Worm (Caenorhabditis elegans): Measurements from ENCODE around the gene plrg-1.

Gene plrg-1

DNA sequence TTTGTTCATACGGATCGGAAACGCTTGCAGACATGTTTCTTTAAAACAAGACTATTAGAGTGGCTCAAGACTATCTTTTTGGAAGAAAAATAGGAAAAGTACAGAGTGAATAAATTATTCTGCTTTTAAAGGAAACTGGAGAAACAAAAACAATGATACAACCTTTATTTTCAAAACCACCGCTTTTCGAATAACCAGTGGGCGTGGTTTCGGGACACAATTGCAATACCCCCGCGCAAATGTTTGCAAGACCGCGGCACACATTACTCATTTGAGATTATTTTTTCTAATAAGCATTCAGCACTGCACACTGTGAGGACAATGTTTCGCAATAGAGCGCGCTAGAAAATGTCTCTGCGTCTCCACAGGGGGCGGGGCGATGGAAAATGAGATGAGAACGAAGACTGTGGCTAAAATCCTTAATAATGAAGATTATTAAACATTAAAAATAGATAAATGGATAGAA, at the start of gene plrg-1 (continued):
- peak; percentile 27 for TF ChIP-seq somi-1 (GFP tag; optimal IDR thresholded peaks at IDR 0.05)
- no peak for TF ChIP-seq hlh-12 (tag; optimal IDR thresholded peaks at IDR 0.05)
- no peak for TF ChIP-seq aptf-3 (GFP tag; IDR thresholded peaks at IDR 0.05)
- peak; percentile 74 for TF ChIP-seq lsl-1 (GFP tag; optimal IDR thresholded peaks at IDR 0.05)
- TF ChIP-seq hrde-1 (tag; optimal IDR thresholded peaks at IDR 0.05; ENCODE audit: borderline replicate concordance): peak; percentile 28
- TF ChIP-seq chd-7 (tag; optimal IDR thresholded peaks at IDR 0.05): peak; percentile 74
- peak; percentile 82 for TF ChIP-seq snpc-1.3 (tag; optimal IDR thresholded peaks at IDR 0.05; ENCODE audit: insufficient read depth)
- peak; percentile 84 for TF ChIP-seq lin-40 (tag; optimal IDR thresholded peaks at IDR 0.05)
- peak; percentile 60; the same call in 1 of the 2 replicates for TF ChIP-seq egrh-3 (GFP tag; IDR thresholded peaks at IDR 0.05)
- 0 out of 2 replicates have a peak, but pooled peaks have one; percentile 74 for TF ChIP-seq Y79H2A.3 (GFP tag; conservative IDR thresholded peaks at IDR 0.05)
- 0 out of 2 replicates have a peak, but pooled peaks have one; percentile 48 for TF ChIP-seq Y53F4B.3 (GFP tag; IDR thresholded peaks at IDR 0.05)
- peak; percentile 20 to 60 for TF ChIP-seq rec-8 (tag; optimal IDR thresholded peaks at IDR 0.05)
- no peak for TF ChIP-seq T26A5.8 (tag; optimal IDR thresholded peaks at IDR 0.05)
- peak; percentile 39 for TF ChIP-seq F22D6.2 (tag; optimal IDR thresholded peaks at IDR 0.05)
- peak; percentile 62 for TF ChIP-seq T07F8.4 (tag; optimal IDR thresholded peaks at IDR 0.05)
- TF ChIP-seq zfh-2 (GFP tag; conservative IDR thresholded peaks at IDR 0.05): peak; percentile 69
- TF ChIP-seq hsf-1 (GFP tag; IDR thresholded peaks at IDR 0.05): peak; percentile 78
- TF ChIP-seq F55B11.4 (tag; optimal IDR thresholded peaks at IDR 0.05; ENCODE audit: borderline replicate concordance, insufficient read depth): no peak
- TF ChIP-seq nfya-1 (tag; optimal IDR thresholded peaks at IDR 0.05; ENCODE audit: borderline replicate concordance, insufficient read depth): no peak
- TF ChIP-seq attf-6 (GFP tag; IDR thresholded peaks at IDR 0.05): peak; percentile 68; the same call in 1 of the 2 replicates
- TF ChIP-seq ceh-27 (GFP tag; optimal IDR thresholded peaks at IDR 0.05): peak; percentile 92
- TF ChIP-seq madf-3 (GFP tag; IDR thresholded peaks at IDR 0.05): peak; percentile 89
- peak; percentile 73 for TF ChIP-seq ztf-18 (tag; optimal IDR thresholded peaks at IDR 0.05)
- peak; percentile 40 for TF ChIP-seq nhr-90 (tag; optimal IDR thresholded peaks at IDR 0.05)
- TF ChIP-seq let-607 (tag; optimal IDR thresholded peaks at IDR 0.05): peak; percentile 34 to 70
- TF ChIP-seq nhr-179 (tag; optimal IDR thresholded peaks at IDR 0.05): no peak
- peak; percentile 90 for TF ChIP-seq mcd-1 (GFP tag; IDR thresholded peaks at IDR 0.05)
- no peak for TF ChIP-seq B0261.1 (tag; optimal IDR thresholded peaks at IDR 0.05)
- TF ChIP-seq ceh-58 (GFP tag; IDR thresholded peaks at IDR 0.05): no peak
- peak; percentile 85 for TF ChIP-seq Y53G8AR.9 (GFP tag; conservative IDR thresholded peaks at IDR 0.05)
- no peak for TF ChIP-seq ceh-79 (tag; optimal IDR thresholded peaks at IDR 0.05)
- peak; percentile 28 for TF ChIP-seq xnd-1 (tag; optimal IDR thresholded peaks at IDR 0.05)
- TF ChIP-seq nhr-80 (tag; optimal IDR thresholded peaks at IDR 0.05): peak; percentile 91
- 0 out of 2 replicates have a peak, but pooled peaks have one; percentile 33 for TF ChIP-seq egl-18 (GFP tag; IDR thresholded peaks at IDR 0.05)
- peak; percentile 88 for TF ChIP-seq ceh-100 (GFP tag; IDR thresholded peaks at IDR 0.05)
- no peak for TF ChIP-seq unc-62 (GFP tag; optimal IDR thresholded peaks at IDR 0.05)
- peak; percentile 74 for TF ChIP-seq dpl-1 (GFP tag; optimal IDR thresholded peaks at IDR 0.05)
- peak; percentile 84 for TF ChIP-seq B0336.3 (GFP tag; IDR thresholded peaks at IDR 0.05)
- TF ChIP-seq lin-35 (GFP tag; optimal IDR thresholded peaks at IDR 0.05): peak in 1 of 3 experiments; percentile 76
- peak; percentile 47 for TF ChIP-seq rpc-1 (optimal IDR thresholded peaks at IDR 0.05)
- no peak for TF ChIP-seq rpc-1 (tag; optimal IDR thresholded peaks at IDR 0.05)
- TF ChIP-seq K12H6.12 (tag; optimal IDR thresholded peaks at IDR 0.05): peak; percentile 45
- peak; percentile 35 for TF ChIP-seq snpc-4 (GFP tag; optimal IDR thresholded peaks at IDR 0.05)
- peak; percentile 35 to 72 (median 70) for TF ChIP-seq snpc-4 (tag; optimal IDR thresholded peaks at IDR 0.05)
- TF ChIP-seq zim-3 (tag; optimal IDR thresholded peaks at IDR 0.05): no peak
- TF ChIP-seq F39B2.1 (GFP tag; IDR thresholded peaks at IDR 0.05): no peak
- peak; percentile 56; the same call in 1 of the 2 replicates for TF ChIP-seq Y56A3A.18 (GFP tag; IDR thresholded peaks at IDR 0.05)
- peak; percentile 86 for TF ChIP-seq hmg-1.2 (GFP tag; IDR thresholded peaks at IDR 0.05)
